Fruit fly (Drosophila melanogaster) whole organism, embryonic: ENCODE measurements around the gene CG33490.

ENCODE experiments used
- Adf1 ChIP-seq: fragments of 200-800 bp; sonication (Bioruptor generic); IDR thresholded peaks from 2 replicates; pipeline ENCODE4 v1.3.6; 2022; ENCODE audit warnings: missing biosample characterization, missing genetic modification characterization
- Antp ChIP-seq: fragments of 200-800 bp; sonication (Bioruptor generic); optimal IDR thresholded peaks from 3 replicates; lab custom pipeline; 2016; ENCODE audit warnings: missing biosample characterization, missing genetic modification characterization
- CG10959 ChIP-seq: fragments of 200-800 bp; sonication (Bioruptor generic); IDR thresholded peaks from 2 replicates; pipeline ENCODE4 v1.3.6; 2022; ENCODE audit warnings: missing biosample characterization, missing genetic modification characterization
- CG11723 ChIP-seq: fragments of 200-800 bp; sonication (Bioruptor generic); optimal IDR thresholded peaks from 2 replicates; lab custom pipeline; 2017; ENCODE audit warnings: missing biosample characterization, mild to moderate bottlenecking, missing genetic modification characterization
- CG12942 ChIP-seq: fragments of 200-800 bp; sonication (Bioruptor generic); optimal IDR thresholded peaks from 3 replicates; lab custom pipeline; 2016; ENCODE audit warnings: missing biosample characterization, missing genetic modification characterization
- CG14014 ChIP-seq: fragments of 200-800 bp; sonication (Bioruptor generic); IDR thresholded peaks from 2 replicates; pipeline ENCODE4 v1.3.6; 2022; ENCODE audit warnings: missing biosample characterization, missing genetic modification characterization
- CG14050 ChIP-seq: fragments of 200-800 bp; sonication (Bioruptor generic); IDR thresholded peaks from 3 replicates; pipeline ENCODE4 v1.3.6; 2022; ENCODE audit warnings: missing biosample characterization, missing genetic modification characterization
- CG14710 ChIP-seq: fragments of 200-800 bp; sonication (Bioruptor generic); optimal IDR thresholded peaks from 3 replicates; lab custom pipeline; 2019; ENCODE audit warnings: missing biosample characterization, mild to moderate bottlenecking, missing genetic modification characterization, moderate library complexity
- CG15696 ChIP-seq: fragments of 200-800 bp; sonication (Bioruptor generic); optimal IDR thresholded peaks from 2 replicates; lab custom pipeline; 2019; ENCODE audit warnings: missing biosample characterization, mild to moderate bottlenecking, missing genetic modification characterization, moderate library complexity
- CG16779 ChIP-seq: fragments of 200-800 bp; sonication (Bioruptor generic); IDR thresholded peaks from 2 replicates; pipeline ENCODE4 v1.3.6; 2022; ENCODE audit warnings: missing biosample characterization, missing genetic modification characterization
- CG16813 ChIP-seq: fragments of 200-800 bp; sonication (Bioruptor generic); IDR thresholded peaks from 3 replicates; pipeline ENCODE4 v1.3.6; 2022; ENCODE audit warnings: missing biosample characterization, missing genetic modification characterization; ENCODE audit not compliant: partially characterized antibody
- CG17328 ChIP-seq: fragments of 200-800 bp; sonication (Bioruptor generic); IDR thresholded peaks from 2 replicates; pipeline ENCODE4 v1.3.6; 2022; ENCODE audit warnings: missing biosample characterization, missing genetic modification characterization
- CG17568 ChIP-seq: fragments of 200-800 bp; sonication (Bioruptor generic); optimal IDR thresholded peaks from 2 replicates; lab custom pipeline; 2018; ENCODE audit warnings: missing biosample characterization, mild to moderate bottlenecking, missing genetic modification characterization, moderate library complexity
- CG17802 ChIP-seq: fragments of 200-800 bp; sonication (Bioruptor generic); optimal IDR thresholded peaks from 2 replicates; lab custom pipeline; 2018; ENCODE audit warnings: missing biosample characterization, mild to moderate bottlenecking, missing genetic modification characterization, moderate library complexity
- CG2678 ChIP-seq: fragments of 200-800 bp; sonication (Bioruptor generic); optimal IDR thresholded peaks from 3 replicates; lab custom pipeline; 2019; ENCODE audit warnings: missing biosample characterization, mild to moderate bottlenecking, missing genetic modification characterization, moderate library complexity
- CG31365 ChIP-seq: fragments of 200-800 bp; sonication (Bioruptor generic); optimal IDR thresholded peaks from 2 replicates; lab custom pipeline; 2018; ENCODE audit warnings: missing biosample characterization, mild to moderate bottlenecking, missing genetic modification characterization
- CG31441 ChIP-seq: fragments of 200-800 bp; sonication (Bioruptor generic); IDR thresholded peaks from 2 replicates; pipeline ENCODE4 v1.3.6; 2022; ENCODE audit warnings: missing biosample characterization, missing genetic modification characterization
- CG3726 ChIP-seq: fragments of 200-800 bp; sonication (Bioruptor generic); IDR thresholded peaks from 3 replicates; pipeline ENCODE4, ENCODE4 v1.3.6; 2022; ENCODE audit warnings: missing biosample characterization, missing genetic modification characterization
- CG4617 ChIP-seq: fragments of 200-800 bp; sonication (Bioruptor generic); optimal IDR thresholded peaks from 3 replicates; lab custom pipeline; 2016; ENCODE audit warnings: missing biosample characterization, missing genetic modification characterization, borderline replicate concordance
- CG6683 ChIP-seq: fragments of 200-800 bp; sonication (Bioruptor generic); optimal IDR thresholded peaks from 2 replicates; lab custom pipeline; 2017; ENCODE audit warnings: missing biosample characterization, mild to moderate bottlenecking, missing genetic modification characterization, missing genetic modification reagents
- CG6854 ChIP-seq: fragments of 200-800 bp; sonication (Bioruptor generic); optimal IDR thresholded peaks from 3 replicates; lab custom pipeline; 2017; ENCODE audit warnings: missing biosample characterization, mild to moderate bottlenecking, missing genetic modification characterization
- CG7786 ChIP-seq: fragments of 200-800 bp; sonication (Bioruptor generic); optimal IDR thresholded peaks from 2 replicates; lab custom pipeline; 2016; ENCODE audit warnings: missing biosample characterization, missing genetic modification characterization
- Doc2 ChIP-seq: fragments of 200-800 bp; sonication (Bioruptor generic); IDR thresholded peaks from 2 replicates; pipeline ENCODE4 v1.3.6; 2022; ENCODE audit warnings: missing biosample characterization, missing genetic modification characterization
- Gsc ChIP-seq: fragments of 200-800 bp; sonication (Bioruptor generic); IDR thresholded peaks from 2 replicates; pipeline ENCODE4 v1.3.6; 2022; ENCODE audit warnings: missing biosample characterization, missing genetic modification characterization
- HLH3B ChIP-seq: fragments of 200-800 bp; sonication (Bioruptor generic); IDR thresholded peaks from 2 replicates; pipeline ENCODE4 v1.3.6; 2022; ENCODE audit warnings: missing biosample characterization, missing genetic modification characterization
- Hmr ChIP-seq: fragments of 200-800 bp; sonication (Bioruptor generic); optimal IDR thresholded peaks from 3 replicates; lab custom pipeline; 2017; ENCODE audit warnings: mild to moderate bottlenecking, missing biosample characterization, missing genetic modification reagents, missing genetic modification characterization
- Lhr ChIP-seq: fragments of 200-800 bp; sonication (Bioruptor generic); optimal IDR thresholded peaks from 3 replicates; lab custom pipeline; 2017; ENCODE audit warnings: mild to moderate bottlenecking, missing biosample characterization, missing genetic modification reagents, missing genetic modification characterization
- Lim3 ChIP-seq: fragments of 200-800 bp; sonication (Bioruptor generic); IDR thresholded peaks from 2 replicates; pipeline ENCODE4 v1.3.6; 2022; ENCODE audit warnings: missing biosample characterization, missing genetic modification characterization
- Mrtf ChIP-seq: fragments of 200-800 bp; sonication (Bioruptor generic); IDR thresholded peaks from 3 replicates; pipeline ENCODE4 v1.3.6; 2022; ENCODE audit warnings: missing biosample characterization, missing genetic modification characterization
- Optix ChIP-seq: fragments of 200-800 bp; sonication (Bioruptor generic); IDR thresholded peaks from 3 replicates; pipeline ENCODE4 v1.3.6; 2022; ENCODE audit warnings: missing biosample characterization, missing genetic modification characterization
- ab ChIP-seq: fragments of 200-800 bp; sonication (Bioruptor generic); optimal IDR thresholded peaks from 2 replicates; lab custom pipeline; 2016; ENCODE audit warnings: missing biosample characterization, missing genetic modification characterization
- ara ChIP-seq: fragments of 200-800 bp; sonication (Bioruptor generic); IDR thresholded peaks from 2 replicates; pipeline ENCODE4 v1.3.6; 2022; ENCODE audit warnings: missing biosample characterization, missing genetic modification characterization
- ase ChIP-seq: fragments of 200-800 bp; sonication (Bioruptor generic); IDR thresholded peaks from 3 replicates; pipeline ENCODE4 v1.3.6; 2022; ENCODE audit warnings: missing biosample characterization, missing genetic modification characterization
- bigmax ChIP-seq: fragments of 200-800 bp; sonication (Bioruptor generic); optimal IDR thresholded peaks from 2 replicates; lab custom pipeline; 2018; ENCODE audit warnings: missing biosample characterization, mild to moderate bottlenecking, missing genetic modification characterization
- cg ChIP-seq: fragments of 200-800 bp; sonication (Bioruptor generic); optimal IDR thresholded peaks from 3 replicates; lab custom pipeline; 2019; ENCODE audit warnings: missing biosample characterization, mild to moderate bottlenecking, missing genetic modification characterization, moderate library complexity
- dan ChIP-seq: fragments of 200-800 bp; sonication (Bioruptor generic); IDR thresholded peaks from 2 replicates; pipeline ENCODE4 v1.3.6; 2022; ENCODE audit warnings: missing biosample characterization, missing genetic modification characterization
- dati ChIP-seq: fragments of 200-800 bp; sonication (Bioruptor generic); IDR thresholded peaks from 2 replicates; pipeline ENCODE4 v1.3.6; 2022; ENCODE audit warnings: missing biosample characterization, missing genetic modification characterization
- ewg ChIP-seq: fragments of 200-800 bp; sonication (Bioruptor generic); optimal IDR thresholded peaks from 3 replicates; lab custom pipeline; 2017; ENCODE audit warnings: mild to moderate bottlenecking, missing biosample characterization, missing genetic modification reagents, missing genetic modification characterization
- hbn ChIP-seq: fragments of 200-800 bp; sonication (Bioruptor generic); IDR thresholded peaks from 2 replicates; pipeline ENCODE4 v1.3.6; 2022; ENCODE audit warnings: missing biosample characterization, missing genetic modification characterization; ENCODE audit not compliant: partially characterized antibody
- hth ChIP-seq: fragments of >200 bp; optimal IDR thresholded peaks from 2 replicates; lab custom pipeline; 2017; ENCODE audit warnings: inconsistent platforms
- kah ChIP-seq: fragments of 200-800 bp; sonication (Bioruptor generic); optimal IDR thresholded peaks from 2 replicates; lab custom pipeline; 2018; ENCODE audit warnings: missing biosample characterization, mild to moderate bottlenecking, missing genetic modification characterization
- lmd ChIP-seq: fragments of 200-800 bp; sonication (Bioruptor generic); IDR thresholded peaks from 2 replicates; pipeline ENCODE4 v1.3.6; 2022; ENCODE audit warnings: missing biosample characterization, missing genetic modification characterization
- maf-S ChIP-seq: fragments of 200-800 bp; sonication (Bioruptor generic); optimal IDR thresholded peaks from 2 replicates; lab custom pipeline; 2016; ENCODE audit warnings: missing biosample characterization, missing genetic modification characterization
- nau ChIP-seq: fragments of 200-800 bp; sonication (Bioruptor generic); optimal IDR thresholded peaks from 3 replicates; lab custom pipeline; 2017; ENCODE audit warnings: missing biosample characterization, mild to moderate bottlenecking, missing genetic modification characterization, missing genetic modification reagents
- nmo ChIP-seq: fragments of 200-800 bp; sonication (Bioruptor generic); optimal IDR thresholded peaks from 2 replicates; lab custom pipeline; 2018; ENCODE audit warnings: missing biosample characterization, mild to moderate bottlenecking, missing genetic modification characterization, moderate library complexity
- pfk ChIP-seq: fragments of 200-800 bp; sonication (Bioruptor generic); optimal IDR thresholded peaks from 2 replicates; lab custom pipeline; 2018; ENCODE audit warnings: missing biosample characterization, mild to moderate bottlenecking, missing genetic modification characterization, moderate library complexity
- shn ChIP-seq: fragments of 200-800 bp; sonication (Bioruptor generic); optimal IDR thresholded peaks from 3 replicates; lab custom pipeline; 2016; ENCODE audit warnings: missing biosample characterization, missing genetic modification characterization
- sr ChIP-seq: fragments of 200-800 bp; sonication (Bioruptor generic); IDR thresholded peaks from 3 replicates; pipeline ENCODE4 v1.3.6; 2022; ENCODE audit warnings: missing biosample characterization, missing genetic modification characterization
- tio ChIP-seq: fragments of 200-800 bp; sonication (Bioruptor generic); optimal IDR thresholded peaks from 2 replicates; lab custom pipeline; 2017; ENCODE audit warnings: missing biosample characterization, missing genetic modification characterization, inconsistent platforms
- trem ChIP-seq: fragments of 200-800 bp; optimal IDR thresholded peaks from 3 replicates; lab custom pipeline; 2019; ENCODE audit warnings: missing biosample characterization, mild to moderate bottlenecking, missing genetic modification characterization, moderate library complexity
- ttk ChIP-seq: fragments of 200-800 bp; sonication (Bioruptor generic); IDR thresholded peaks from 2 replicates; pipeline ENCODE4 v2.1.2; 2022; ENCODE audit warnings: missing biosample characterization, missing genetic modification characterization
- wek ChIP-seq: fragments of 200-800 bp; sonication (Bioruptor generic); optimal IDR thresholded peaks from 3 replicates; lab custom pipeline; 2018; ENCODE audit warnings: missing biosample characterization, mild to moderate bottlenecking, missing genetic modification characterization, moderate library complexity

Gene CG33490

dm6 chr3L:11551949-11552348 is 22.5 kb downstream of the CG33490 start (continued):
- peak; percentile 47 for TF ChIP-seq CG15696 (tag; lab: Kevin White, UChicago)
- TF ChIP-seq maf-S (GFP tag; lab: Kevin White, UChicago): no peak
- TF ChIP-seq ewg (GFP tag; lab: Kevin White, UChicago): no peak
- no peak for TF ChIP-seq CG4617 (GFP tag; lab: Kevin White, UChicago)
- TF ChIP-seq CG11723 (GFP tag; lab: Kevin White, UChicago): no peak
- no peak for TF ChIP-seq Adf1 (GFP tag; lab: Robert Waterston, UW)
- no peak for TF ChIP-seq CG14014 (GFP tag; lab: Robert Waterston, UW)
- TF ChIP-seq hbn (GFP tag; lab: Robert Waterston, UW): no peak
- TF ChIP-seq CG17568: no peak
- no peak for TF ChIP-seq Lim3 (GFP tag; lab: Robert Waterston, UW)
- no peak for TF ChIP-seq hth (lab: Kevin White, UChicago)
- no peak for TF ChIP-seq Mrtf (GFP tag; lab: Robert Waterston, UW)
- TF ChIP-seq Antp (GFP tag; lab: Kevin White, UChicago): no peak
- 0 out of 2 replicates have a peak, but pooled peaks have one; percentile 18 for TF ChIP-seq CG17328 (GFP tag; lab: Robert Waterston, UW)
- peak; percentile 59 for TF ChIP-seq CG14710
- TF ChIP-seq Gsc (GFP tag; lab: Robert Waterston, UW): no peak
- TF ChIP-seq Doc2 (GFP tag; lab: Robert Waterston, UW): no peak
- no peak for TF ChIP-seq bigmax
- no peak for TF ChIP-seq Hmr (GFP tag; lab: Kevin White, UChicago)
- TF ChIP-seq lmd: 0 out of 2 replicates have a peak, but pooled peaks have one; percentile 23
- TF ChIP-seq CG14050 (GFP tag; lab: Robert Waterston, UW): no peak
- TF ChIP-seq CG3726 (GFP tag; lab: Robert Waterston, UW): no peak
- TF ChIP-seq nmo (GFP tag; lab: Kevin White, UChicago): peak; percentile 40
- no peak for TF ChIP-seq CG31365 (tag; lab: Kevin White, UChicago)
- no peak for TF ChIP-seq shn
- no peak for TF ChIP-seq CG16779 (GFP tag; lab: Robert Waterston, UW)
- TF ChIP-seq ttk (GFP tag; lab: Robert Waterston, UW): 0 out of 2 replicates have a peak, but pooled peaks have one; percentile 9
- TF ChIP-seq wek: no peak
- no peak for TF ChIP-seq CG12942 (GFP tag; lab: Kevin White, UChicago)
- no peak for TF ChIP-seq dati (GFP tag; lab: Robert Waterston, UW)
- TF ChIP-seq HLH3B (GFP tag; lab: Robert Waterston, UW): peak; percentile 49; the same call in 1 of the 2 replicates
- no peak for TF ChIP-seq Lhr (GFP tag; lab: Kevin White, UChicago)
- 0 out of 3 replicates have a peak, but pooled peaks have one; percentile 21 for TF ChIP-seq CG16813 (GFP tag; lab: Robert Waterston, UW)
- TF ChIP-seq sr (GFP tag; lab: Robert Waterston, UW): no peak
- TF ChIP-seq CG31441 (GFP tag; lab: Robert Waterston, UW): 0 out of 2 replicates have a peak, but pooled peaks have one; percentile 46
- no peak for TF ChIP-seq CG6854 (GFP tag; lab: Kevin White, UChicago)
- no peak for TF ChIP-seq nau (GFP tag; lab: Kevin White, UChicago)
- TF ChIP-seq trem (tag; lab: Kevin White, UChicago): no peak
- TF ChIP-seq pfk (GFP tag; lab: Kevin White, UChicago): no peak
- TF ChIP-seq tio (GFP tag; lab: Kevin White, UChicago): peak; percentile 1
- TF ChIP-seq ara: no peak
- TF ChIP-seq ab: no peak
- TF ChIP-seq CG7786: no peak
- TF ChIP-seq dan (GFP tag; lab: Robert Waterston, UW): no peak
- TF ChIP-seq cg: no peak
- peak; percentile 39; the same call in 1 of the 2 replicates for TF ChIP-seq CG10959 (GFP tag; lab: Robert Waterston, UW)
- TF ChIP-seq CG6683 (GFP tag; lab: Kevin White, UChicago): no peak
- TF ChIP-seq kah (GFP tag; lab: Kevin White, UChicago): no peak
- no peak for TF ChIP-seq ase (GFP tag; lab: Robert Waterston, UW)
- TF ChIP-seq CG17802 (tag; lab: Kevin White, UChicago): no peak
- TF ChIP-seq Optix (GFP tag; lab: Robert Waterston, UW): no peak
- peak; percentile 46 for TF ChIP-seq CG2678 (tag; lab: Kevin White, UChicago)
